Fruit fly (Drosophila melanogaster) whole organism, pupa: ENCODE results near the gene beat-IV.

Source experiments
- CG10348 ChIP-seq: fragments of 200-800 bp; sonication (Bioruptor generic); IDR thresholded peaks from 2 replicates; pipeline ENCODE4 v1.3.6; 2022; ENCODE audit warnings: missing biosample characterization, missing genetic modification characterization
- CG12605 ChIP-seq: fragments of 200-800 bp; sonication (Bioruptor generic); IDR thresholded peaks from 2 replicates; pipeline ENCODE4 v1.3.6; 2022; ENCODE audit warnings: missing biosample characterization, missing genetic modification characterization
- CG13204 ChIP-seq: fragments of 200-800 bp; sonication (Bioruptor generic); optimal IDR thresholded peaks from 2 replicates; lab custom pipeline; 2018; ENCODE audit warnings: missing biosample characterization, mild to moderate bottlenecking, missing genetic modification characterization, moderate library complexity
- CG14655 ChIP-seq: fragments of 200-800 bp; sonication (Bioruptor generic); optimal IDR thresholded peaks from 3 replicates; lab custom pipeline; 2017; ENCODE audit warnings: mild to moderate bottlenecking, missing biosample characterization, missing genetic modification reagents, missing genetic modification characterization
- CG15710 ChIP-seq: fragments of 200-800 bp; sonication (Bioruptor generic); optimal IDR thresholded peaks from 2 replicates; lab custom pipeline; 2018; ENCODE audit warnings: missing biosample characterization, mild to moderate bottlenecking, missing genetic modification characterization, moderate library complexity
- CG17806 ChIP-seq: fragments of 200-800 bp; sonication (Bioruptor generic); optimal IDR thresholded peaks from 2 replicates; lab custom pipeline; 2018; ENCODE audit warnings: missing biosample characterization, mild to moderate bottlenecking, missing genetic modification characterization, moderate library complexity
- CG32121 ChIP-seq: fragments of 200-800 bp; sonication (Bioruptor generic); IDR thresholded peaks from 2 replicates; pipeline ENCODE4 v1.3.6; 2022; ENCODE audit warnings: missing biosample characterization, missing genetic modification characterization
- CG34367 ChIP-seq: fragments of 200-800 bp; sonication (Bioruptor generic); optimal IDR thresholded peaks from 2 replicates; lab custom pipeline; 2018; ENCODE audit warnings: missing biosample characterization, mild to moderate bottlenecking, missing genetic modification characterization
- CG4496 ChIP-seq: fragments of 200-800 bp; sonication (Bioruptor generic); IDR thresholded peaks from 3 replicates; pipeline ENCODE4 v1.3.6; 2022; ENCODE audit warnings: missing biosample characterization, missing genetic modification characterization
- CG8159 ChIP-seq: fragments of 200-800 bp; sonication (Bioruptor generic); optimal IDR thresholded peaks from 3 replicates; lab custom pipeline; 2018; ENCODE audit warnings: missing biosample characterization, mild to moderate bottlenecking, missing genetic modification characterization, moderate library complexity
- CG8301 ChIP-seq: fragments of 200-800 bp; sonication (Bioruptor generic); optimal IDR thresholded peaks from 2 replicates; lab custom pipeline; 2018; ENCODE audit warnings: missing biosample characterization, mild to moderate bottlenecking, missing genetic modification characterization
- CG9948 ChIP-seq: fragments of 200-800 bp; sonication (Bioruptor generic); optimal IDR thresholded peaks from 2 replicates; lab custom pipeline; 2018; ENCODE audit warnings: missing biosample characterization, mild to moderate bottlenecking, missing genetic modification characterization, moderate library complexity
- D1 ChIP-seq: fragments of 200-800 bp; sonication (Bioruptor generic); optimal IDR thresholded peaks from 2 replicates; lab custom pipeline; 2018; ENCODE audit warnings: missing biosample characterization, mild to moderate bottlenecking, missing genetic modification characterization, moderate library complexity
- EcR ChIP-seq: fragments of 200-800 bp; sonication (Bioruptor generic); optimal IDR thresholded peaks from 3 replicates; lab custom pipeline; 2019; ENCODE audit warnings: missing biosample characterization, missing genetic modification characterization, mild to moderate bottlenecking, moderate library complexity, missing genetic modification reagents
- Ets98B ChIP-seq: fragments of 200-800 bp; sonication (Bioruptor generic); IDR thresholded peaks from 2 replicates; pipeline ENCODE4 v1.3.6; 2022; ENCODE audit warnings: missing biosample characterization, missing genetic modification characterization
- Pif1A ChIP-seq: fragments of 200-800 bp; sonication (Bioruptor generic); optimal IDR thresholded peaks from 3 replicates; lab custom pipeline; 2016; ENCODE audit warnings: missing biosample characterization, missing genetic modification characterization
- Pif1B ChIP-seq: fragments of 200-800 bp; sonication (Bioruptor generic); optimal IDR thresholded peaks from 3 replicates; lab custom pipeline; 2016; ENCODE audit warnings: missing biosample characterization, missing genetic modification characterization
- Snoo ChIP-seq: fragments of 200-800 bp; sonication (Bioruptor generic); optimal IDR thresholded peaks from 3 replicates; lab custom pipeline; 2017; ENCODE audit warnings: missing biosample characterization, mild to moderate bottlenecking, missing genetic modification characterization, inconsistent platforms
- fd96Ca ChIP-seq: fragments of 200-800 bp; sonication (Bioruptor generic); IDR thresholded peaks from 3 replicates; pipeline ENCODE4 v1.3.6; 2022; ENCODE audit warnings: missing biosample characterization, missing genetic modification characterization
- gl ChIP-seq: fragments of 200-800 bp; sonication (Bioruptor generic); optimal IDR thresholded peaks from 2 replicates; lab custom pipeline; 2018; ENCODE audit warnings: missing biosample characterization, mild to moderate bottlenecking, missing genetic modification characterization
- rn ChIP-seq: fragments of 200-800 bp; sonication (Bioruptor generic); IDR thresholded peaks from 2 replicates; pipeline ENCODE4 v1.3.6; 2022; ENCODE audit warnings: missing biosample characterization, missing genetic modification characterization

beat-IV gene

dm6 chr3R:23522296-23522695 is 34.9 kb upstream of the beat-IV start:
- TF ChIP-seq CG14655 (GFP tag; lab: Kevin White, UChicago) (no peak), CG13204 (GFP tag; lab: Kevin White, UChicago) (no peak), Ets98B (GFP tag; lab: Robert Waterston, UW) (no peak)

dm6 chr3R:23526069-23526468 is 31.1 kb upstream of the beat-IV start:
- TF ChIP-seq gl (tag; lab: Kevin White, UChicago) (no peak), CG17806 (no peak), CG4496 (GFP tag; lab: Robert Waterston, UW) (no peak), CG15710 (no peak), CG9948 (no peak), Ets98B (GFP tag; lab: Robert Waterston, UW) (no peak), D1 (tag; lab: Kevin White, UChicago) (no peak), Pif1B (no peak), rn (GFP tag; lab: Robert Waterston, UW) (no peak), EcR (GFP tag; lab: Kevin White, UChicago) (no peak), Snoo (tag; lab: Kevin White, UChicago) (no peak), CG14655 (GFP tag; lab: Kevin White, UChicago) (no peak), Pif1A (GFP tag; lab: Kevin White, UChicago) (no peak)

- TF ChIP-seq CG10348 (GFP tag; lab: Robert Waterston, UW) (no peak), fd96Ca (peak; percentile 48; the same call in 1 of the 3 replicates), CG4496 (GFP tag; lab: Robert Waterston, UW) (peak; percentile 29; the same call in 1 of the 3 replicates), rn (GFP tag; lab: Robert Waterston, UW) (0 out of 2 replicates have a peak, but pooled peaks have one; percentile 24), CG32121 (peak; percentile 59; the same call in 1 of the 2 replicates), Ets98B (GFP tag; lab: Robert Waterston, UW) (peak; percentile 69)
Observed at dm6 chr3R:23527396-23527795, 29.8 kb upstream of the beat-IV start.

dm6 chr3R:23530886-23531285 is 26.3 kb upstream of the beat-IV start, which contains the start of gene CG10175:
Gene CG10175 (minus strand): TSS chr3R:23530986.
- TF ChIP-seq Pif1A (GFP tag; lab: Kevin White, UChicago) = no peak
- TF ChIP-seq fd96Ca = 0 out of 3 replicates have a peak, but pooled peaks have one; percentile 20
- 0 out of 3 replicates have a peak, but pooled peaks have one; percentile 17 for TF ChIP-seq CG4496 (GFP tag; lab: Robert Waterston, UW)
- TF ChIP-seq, all 21 proteins: peak for 2

dm6 chr3R:23534609-23535008 is 22.6 kb upstream of the beat-IV start, which contains the start of gene Ugt303B3:
Gene Ugt303B3 (minus strand): TSS chr3R:23534767.
- TF ChIP-seq CG34367 (tag; lab: Kevin White, UChicago) = no peak
- TF ChIP-seq CG14655 (GFP tag; lab: Kevin White, UChicago) = no peak
- TF ChIP-seq fd96Ca = no peak
- TF ChIP-seq Pif1B = no peak
- TF ChIP-seq CG32121 = no peak
- no peak for TF ChIP-seq gl (tag; lab: Kevin White, UChicago)

dm6 chr3R:23536610-23537009 is 20.6 kb upstream of the beat-IV start, which contains the start of gene Ugt303B1:
Gene Ugt303B1 (minus strand): TSS chr3R:23536710.
- TF ChIP-seq CG13204 (GFP tag; lab: Kevin White, UChicago) = no peak
- TF ChIP-seq CG34367 (tag; lab: Kevin White, UChicago) = no peak
- TF ChIP-seq CG17806 = no peak
- TF ChIP-seq CG32121 = no peak
- no peak for TF ChIP-seq D1 (tag; lab: Kevin White, UChicago)
- TF ChIP-seq rn (GFP tag; lab: Robert Waterston, UW) = no peak

dm6 chr3R:23538719-23539145 is 18.5 kb upstream of the beat-IV start, which contains the start of gene Ugt303B2:
Gene Ugt303B2 (minus strand): TSS chr3R:23538908.
- TF ChIP-seq gl (tag; lab: Kevin White, UChicago) (no peak), Snoo (tag; lab: Kevin White, UChicago) (no peak), fd96Ca (no peak), CG12605 (GFP tag; lab: Robert Waterston, UW) (no peak), Ets98B (GFP tag; lab: Robert Waterston, UW) (no peak), EcR (GFP tag; lab: Kevin White, UChicago) (no peak), rn (GFP tag; lab: Robert Waterston, UW) (no peak), CG15710 (no peak), Pif1B (no peak), CG13204 (GFP tag; lab: Kevin White, UChicago) (no peak), CG9948 (no peak), CG17806 (no peak), CG8301 (no peak), CG8159 (tag; lab: Kevin White, UChicago) (no peak), CG34367 (tag; lab: Kevin White, UChicago) (no peak), Pif1A (GFP tag; lab: Kevin White, UChicago) (no peak), CG10348 (GFP tag; lab: Robert Waterston, UW) (no peak)
- TF ChIP-seq, all 21 proteins: peak for 0
